Worm (Caenorhabditis elegans): ENCODE results near the gene rpn-13.

- no peak for TF ChIP-seq nhr-102 (tag; optimal IDR thresholded peaks at IDR 0.05)
- no peak for TF ChIP-seq snpc-4 (tag; optimal IDR thresholded peaks at IDR 0.05)
Observed at ce11 chrIII:6364395-6364794, 22.7 kb upstream of the rpn-13 start.
